Fruit fly (Drosophila melanogaster): ENCODE results near the gene pic.

The pic gene

dm6 chr3R:13017623-13018036 lies 34.4 kb upstream of the pic start (continued):
- TF ChIP-seq chinmo (GFP tag; IDR thresholded peaks at IDR 0.05; ENCODE audit: partially characterized antibody) (peak; percentile 92), CG9932 (GFP tag; IDR thresholded peaks at IDR 0.05) (peak; percentile 47), fd64A (GFP tag; optimal IDR thresholded peaks at IDR 0.05) (no peak), Drgx (GFP tag; IDR thresholded peaks at IDR 0.05) (peak; percentile 43), da (GFP tag; optimal IDR thresholded peaks at IDR 0.05) (no peak), CG1832 (GFP tag; optimal IDR thresholded peaks at IDR 0.05) (no peak), CG30403 (GFP tag; optimal IDR thresholded peaks at IDR 0.05) (no peak), CG10543 (GFP tag; optimal IDR thresholded peaks at IDR 0.05) (peak; percentile 62), CG13287 (GFP tag; IDR thresholded peaks at IDR 0.05; ENCODE audit: partially characterized antibody) (no peak; the same call in 1 of the 2 replicates), CG4328 (GFP tag; optimal IDR thresholded peaks at IDR 0.05) (no peak), CG17186 (GFP tag; optimal IDR thresholded peaks at IDR 0.05) (no peak), lab (GFP tag; optimal IDR thresholded peaks at IDR 0.05) (peak; percentile 35), CG32772 (GFP tag; IDR thresholded peaks at IDR 0.05) (peak; percentile 39; the same call in 1 of the 2 replicates), vvl (GFP tag; IDR thresholded peaks at IDR 0.05) (no peak), rib (GFP tag; IDR thresholded peaks at IDR 0.05) (peak; percentile 67; the same call in 1 of the 2 replicates), CG7928 (GFP tag; optimal IDR thresholded peaks at IDR 0.05) (no peak), CG3281 (GFP tag; optimal IDR thresholded peaks at IDR 0.05) (no peak)

dm6 chr3R:13018284-13018900 lies 33.7 kb upstream of the pic start:
- peak; percentile 1 for TF ChIP-seq pfk (GFP tag; optimal IDR thresholded peaks at IDR 0.05)
- TF ChIP-seq chinmo (GFP tag; IDR thresholded peaks at IDR 0.05; ENCODE audit: partially characterized antibody), result peak; percentile 60; the same call in 1 of the 4 replicates
- TF ChIP-seq CG11085 (GFP tag; IDR thresholded peaks at IDR 0.05), result no peak
- peak; percentile 55 for TF ChIP-seq run (tag; optimal IDR thresholded peaks at IDR 0.05)
- TF ChIP-seq CG6254 (GFP tag; optimal IDR thresholded peaks at IDR 0.05), result peak; percentile 42
- TF ChIP-seq CG2875 (GFP tag; optimal IDR thresholded peaks at IDR 0.05), result no peak
- peak; percentile 40 for TF ChIP-seq pros (GFP tag; optimal IDR thresholded peaks at IDR 0.05)
- peak; percentile 94 for TF ChIP-seq sug (tag; optimal IDR thresholded peaks at IDR 0.05)
- TF ChIP-seq CoRest (tag; optimal IDR thresholded peaks at IDR 0.05), result no peak
- TF ChIP-seq Hey (tag; optimal IDR thresholded peaks at IDR 0.05), result peak; percentile 4
- TF ChIP-seq CG34376 (GFP tag; optimal IDR thresholded peaks at IDR 0.05), result peak; percentile 66
- TF ChIP-seq Dbx (GFP tag; IDR thresholded peaks at IDR 0.05), result 0 out of 3 replicates have a peak, but pooled peaks have one; percentile 43
- TF ChIP-seq CG13624 (GFP tag; optimal IDR thresholded peaks at IDR 0.05), result no peak
- TF ChIP-seq mirr (GFP tag; optimal IDR thresholded peaks at IDR 0.05), result peak; percentile 86
- peak; percentile 69 for TF ChIP-seq CG10543 (GFP tag; optimal IDR thresholded peaks at IDR 0.05)
- no peak for TF ChIP-seq zfh1 (GFP tag; IDR thresholded peaks at IDR 0.05)
- TF ChIP-seq CG6175 (GFP tag; IDR thresholded peaks at IDR 0.05), result peak; percentile 67; the same call in 2 of the 3 replicates
- no peak for TF ChIP-seq Ravus (GFP tag; IDR thresholded peaks at IDR 0.05)
- TF ChIP-seq Pdp1 (GFP tag; optimal IDR thresholded peaks at IDR 0.05), result peak in 1 of 2 experiments; percentile 74
- peak; percentile 21; the same call in 1 of the 2 replicates for TF ChIP-seq crol (GFP tag; IDR thresholded peaks at IDR 0.05)
- no peak for TF ChIP-seq CG14050 (GFP tag; IDR thresholded peaks at IDR 0.05)
- TF ChIP-seq CG15479 (GFP tag; optimal IDR thresholded peaks at IDR 0.05), result peak; percentile 35
- peak; percentile 20 for TF ChIP-seq CG7987 (GFP tag; optimal IDR thresholded peaks at IDR 0.05)
- TF ChIP-seq slbo (GFP tag; IDR thresholded peaks at IDR 0.05), result 0 out of 2 replicates have a peak, but pooled peaks have one; percentile 12
- TF ChIP-seq HmgZ (tag; optimal IDR thresholded peaks at IDR 0.05), result peak; percentile 28
- peak; percentile 1 for TF ChIP-seq Hand (GFP tag; optimal IDR thresholded peaks at IDR 0.05)
- TF ChIP-seq sisA (GFP tag; IDR thresholded peaks at IDR 0.05), result no peak
- peak; percentile 11 for TF ChIP-seq Med (GFP tag)
- TF ChIP-seq ftz-f1 (GFP tag; optimal IDR thresholded peaks at IDR 0.05), result peak; percentile 7
- peak; percentile 78 for TF ChIP-seq grn (GFP tag; optimal IDR thresholded peaks at IDR 0.05)
- no peak for TF ChIP-seq CG1602 (GFP tag; optimal IDR thresholded peaks at IDR 0.05)
- peak; percentile 77 for TF ChIP-seq GATAe (GFP tag; conservative IDR thresholded peaks at IDR 0.05)
- TF ChIP-seq CG18262 (tag; optimal IDR thresholded peaks at IDR 0.05), result no peak

Measured in whole organism, embryonic.